Fruit fly (Drosophila melanogaster) whole organism, embryonic: ENCODE results near the gene CG33679.
A peak's percentile ranks its signal among the peaks of the same experiment; 100 is the strongest.

Experiments
- Asciz ChIP-seq: fragments of 200-800 bp; sonication (Bioruptor generic); optimal IDR thresholded peaks from 2 replicates; lab custom pipeline; 2017; ENCODE audit warnings: missing biosample characterization, mild to moderate bottlenecking, missing genetic modification characterization, missing genetic modification reagents
- B-H1 ChIP-seq: fragments of 200-800 bp; sonication (Bioruptor generic); IDR thresholded peaks from 3 replicates; pipeline ENCODE4 v1.3.6; 2022; ENCODE audit warnings: missing biosample characterization, missing genetic modification characterization
- CG10267 ChIP-seq: fragments of 200-800 bp; sonication (Bioruptor generic); optimal IDR thresholded peaks from 2 replicates; lab custom pipeline; 2018; ENCODE audit warnings: missing biosample characterization, mild to moderate bottlenecking, missing genetic modification characterization, moderate library complexity
- CG10366 ChIP-seq: fragments of 200-800 bp; sonication (Bioruptor generic); IDR thresholded peaks from 2 replicates; pipeline ENCODE4 v1.3.6; 2022; ENCODE audit warnings: missing biosample characterization, missing genetic modification characterization
- CG12155 ChIP-seq: fragments of 200-800 bp; sonication (Bioruptor generic); optimal IDR thresholded peaks from 3 replicates; lab custom pipeline; 2016; ENCODE audit warnings: missing biosample characterization, missing genetic modification characterization
- CG12391 ChIP-seq: fragments of 200-800 bp; sonication (Bioruptor generic); optimal IDR thresholded peaks from 3 replicates; lab custom pipeline; 2018; ENCODE audit warnings: missing biosample characterization, mild to moderate bottlenecking, missing genetic modification characterization, moderate library complexity
- CG13287 ChIP-seq: fragments of 200-800 bp; sonication (Bioruptor generic); IDR thresholded peaks from 2 replicates; pipeline ENCODE4 v1.3.6; 2022; ENCODE audit warnings: missing biosample characterization, missing genetic modification characterization; ENCODE audit not compliant: partially characterized antibody
- CG13296 ChIP-seq: fragments of 200-800 bp; sonication (Bioruptor generic); optimal IDR thresholded peaks from 3 replicates; lab custom pipeline; 2018; ENCODE audit warnings: missing biosample characterization, mild to moderate bottlenecking, missing genetic modification characterization
- CG14860 ChIP-seq: fragments of 200-800 bp; sonication (Bioruptor generic); IDR thresholded peaks from 3 replicates; pipeline ENCODE4 v1.3.6; 2022; ENCODE audit warnings: missing biosample characterization, missing genetic modification characterization; ENCODE audit not compliant: partially characterized antibody
- CG1602 ChIP-seq: fragments of 200-800 bp; sonication (Bioruptor generic); optimal IDR thresholded peaks from 3 replicates; lab custom pipeline; 2016; ENCODE audit warnings: missing biosample characterization, missing genetic modification characterization
- CG16813 ChIP-seq: fragments of 200-800 bp; sonication (Bioruptor generic); IDR thresholded peaks from 3 replicates; pipeline ENCODE4 v1.3.6; 2022; ENCODE audit warnings: missing biosample characterization, missing genetic modification characterization; ENCODE audit not compliant: partially characterized antibody
- CG17186 ChIP-seq: fragments of 200-800 bp; sonication (Bioruptor generic); optimal IDR thresholded peaks from 3 replicates; lab custom pipeline; 2017; ENCODE audit warnings: missing biosample characterization, missing genetic modification reagents, missing genetic modification characterization
- CG4328 ChIP-seq: fragments of 200-800 bp; sonication (Bioruptor generic); optimal IDR thresholded peaks from 3 replicates; lab custom pipeline; 2017; ENCODE audit warnings: missing biosample characterization, missing genetic modification reagents, missing genetic modification characterization
- CG7271 ChIP-seq: fragments of 200-800 bp; sonication (Bioruptor generic); optimal IDR thresholded peaks from 2 replicates; lab custom pipeline; 2018; ENCODE audit warnings: missing biosample characterization, mild to moderate bottlenecking, missing genetic modification characterization, moderate library complexity
- CG8478 ChIP-seq: fragments of >200 bp; optimal IDR thresholded peaks from 2 replicates; lab custom pipeline; 2018
- CG8924 ChIP-seq: fragments of 200-800 bp; optimal IDR thresholded peaks from 3 replicates; lab custom pipeline; 2019; ENCODE audit warnings: missing biosample characterization, mild to moderate bottlenecking, missing genetic modification characterization, moderate library complexity
- Doc3 ChIP-seq: fragments of 200-800 bp; sonication (Bioruptor generic); IDR thresholded peaks from 3 replicates; pipeline ENCODE4 v1.3.6; 2022; ENCODE audit warnings: missing biosample characterization, missing genetic modification characterization; ENCODE audit not compliant: partially characterized antibody
- Dp ChIP-seq: fragments of 200-800 bp; sonication (Bioruptor generic); optimal IDR thresholded peaks from 2 replicates; lab custom pipeline; 2018; ENCODE audit warnings: missing biosample characterization, mild to moderate bottlenecking, missing genetic modification characterization, moderate library complexity
- Drgx ChIP-seq: fragments of 200-800 bp; sonication (Bioruptor generic); IDR thresholded peaks from 2 replicates; pipeline ENCODE4 v1.3.6; 2022; ENCODE audit warnings: missing biosample characterization, missing genetic modification characterization
- Elba2 ChIP-seq: fragments of 200-800 bp; sonication (Bioruptor generic); optimal IDR thresholded peaks from 3 replicates; lab custom pipeline; 2016; ENCODE audit warnings: missing biosample characterization, missing genetic modification characterization
- Ets97D ChIP-seq: fragments of 200-800 bp; sonication (Bioruptor generic); optimal IDR thresholded peaks from 3 replicates; lab custom pipeline; 2016; ENCODE audit warnings: missing biosample characterization, missing genetic modification characterization
- Hmx ChIP-seq: fragments of 200-800 bp; sonication (Bioruptor generic); optimal IDR thresholded peaks from 2 replicates; lab custom pipeline; 2016; ENCODE audit warnings: missing biosample characterization, missing genetic modification characterization
- Jarid2 ChIP-seq: fragments of 200-800 bp; sonication (Bioruptor generic); optimal IDR thresholded peaks from 3 replicates; lab custom pipeline; 2017; ENCODE audit warnings: mild to moderate bottlenecking, missing biosample characterization, missing genetic modification reagents, missing genetic modification characterization
- Lhr ChIP-seq: fragments of 200-800 bp; sonication (Bioruptor generic); optimal IDR thresholded peaks from 3 replicates; lab custom pipeline; 2017; ENCODE audit warnings: mild to moderate bottlenecking, missing biosample characterization, missing genetic modification reagents, missing genetic modification characterization
- MBD-R2 ChIP-seq: fragments of 200-800 bp; sonication (Bioruptor generic); IDR thresholded peaks from 2 replicates; pipeline ENCODE4 v1.3.6; 2022; ENCODE audit warnings: missing biosample characterization, missing genetic modification characterization
- Pdp1 ChIP-seq, 2 experiments: fragments of 200-800 bp; sonication (Bioruptor generic); optimal IDR thresholded peaks; 3 replicates each; lab custom pipeline; 2016; ENCODE audit warnings: missing biosample characterization in 2 of 2, missing genetic modification characterization in 2 of 2, mild to moderate bottlenecking in 1 of 2, moderate library complexity in 1 of 2
- Sin3A ChIP-seq: fragments of >200 bp; optimal IDR thresholded peaks from 2 replicates; lab custom pipeline; 2018
- amos ChIP-seq: fragments of 200-800 bp; sonication (Bioruptor generic); IDR thresholded peaks from 2 replicates; pipeline ENCODE4 v1.3.6; 2022; ENCODE audit warnings: missing biosample characterization, missing genetic modification characterization; ENCODE audit not compliant: partially characterized antibody
- ase ChIP-seq: fragments of 200-800 bp; sonication (Bioruptor generic); IDR thresholded peaks from 3 replicates; pipeline ENCODE4 v1.3.6; 2022; ENCODE audit warnings: missing biosample characterization, missing genetic modification characterization
- bab2 ChIP-seq: fragments of 200-800 bp; sonication (Bioruptor generic); optimal IDR thresholded peaks from 2 replicates; lab custom pipeline; 2016; ENCODE audit warnings: missing biosample characterization, missing genetic modification characterization
- bowl ChIP-seq: fragments of 200-800 bp; sonication (Bioruptor generic); IDR thresholded peaks from 2 replicates; pipeline ENCODE4 v1.3.6; 2022; ENCODE audit warnings: missing biosample characterization, missing genetic modification characterization
- da ChIP-seq: fragments of 200-800 bp; sonication (Bioruptor generic); optimal IDR thresholded peaks from 2 replicates; lab custom pipeline; 2016; ENCODE audit warnings: missing biosample characterization, missing genetic modification characterization
- gfzf ChIP-seq: fragments of 200-800 bp; sonication (Bioruptor generic); optimal IDR thresholded peaks from 2 replicates; lab custom pipeline; 2016; ENCODE audit warnings: missing biosample characterization, mild to moderate bottlenecking, missing genetic modification characterization, moderate library complexity
- grn ChIP-seq: fragments of 200-800 bp; sonication (Bioruptor generic); optimal IDR thresholded peaks from 3 replicates; lab custom pipeline; 2017; ENCODE audit warnings: missing biosample characterization, missing genetic modification characterization
- gsb ChIP-seq: fragments of 200-800 bp; sonication (Bioruptor generic); IDR thresholded peaks from 2 replicates; pipeline ENCODE4 v1.3.6; 2022; ENCODE audit warnings: missing biosample characterization, missing genetic modification characterization
- kah ChIP-seq: fragments of 200-800 bp; sonication (Bioruptor generic); optimal IDR thresholded peaks from 2 replicates; lab custom pipeline; 2018; ENCODE audit warnings: missing biosample characterization, mild to moderate bottlenecking, missing genetic modification characterization
- lab ChIP-seq: fragments of 200-800 bp; sonication (Bioruptor generic); optimal IDR thresholded peaks from 3 replicates; lab custom pipeline; 2017; ENCODE audit warnings: missing biosample characterization, missing genetic modification characterization, mild to moderate bottlenecking, moderate library complexity, missing genetic modification reagents
- lbe ChIP-seq: fragments of 200-800 bp; sonication (Bioruptor generic); optimal IDR thresholded peaks from 2 replicates; lab custom pipeline; 2016; ENCODE audit warnings: missing biosample characterization, mild to moderate bottlenecking, missing genetic modification characterization
- lilli ChIP-seq: fragments of 200-800 bp; sonication (Bioruptor generic); optimal IDR thresholded peaks from 3 replicates; lab custom pipeline; 2016; ENCODE audit warnings: missing biosample characterization, missing genetic modification characterization
- lmd ChIP-seq: fragments of 200-800 bp; sonication (Bioruptor generic); IDR thresholded peaks from 2 replicates; pipeline ENCODE4 v1.3.6; 2022; ENCODE audit warnings: missing biosample characterization, missing genetic modification characterization
- pho ChIP-seq: fragments of 200-800 bp; sonication (Bioruptor generic); optimal IDR thresholded peaks from 2 replicates; lab custom pipeline; 2016; ENCODE audit warnings: missing biosample characterization, missing genetic modification characterization
- row ChIP-seq: fragments of 200-800 bp; sonication (Bioruptor generic); IDR thresholded peaks from 3 replicates; pipeline ENCODE4 v1.3.6; 2022; ENCODE audit warnings: missing biosample characterization, missing genetic modification characterization
- sc ChIP-seq, 3 experiments: fragments of >200 bp in 2 of 3; fragments of 200-800 bp in 1 of 3; sonication (Bioruptor generic) in 1 of 3; optimal IDR thresholded peaks; 2 replicates in 2 of 3; 3 replicates in 1 of 3; lab custom pipeline; 2017; ENCODE audit warnings: mild to moderate bottlenecking in 1 of 3, missing biosample characterization in 1 of 3, missing genetic modification characterization in 1 of 3, missing genetic modification reagents in 1 of 3
- stc ChIP-seq: fragments of 200-800 bp; sonication (Bioruptor generic); IDR thresholded peaks from 2 replicates; pipeline ENCODE4 v1.3.6; 2022; ENCODE audit warnings: missing biosample characterization, missing genetic modification characterization
- tna ChIP-seq: fragments of 200-800 bp; sonication (Bioruptor generic); IDR thresholded peaks from 2 replicates; pipeline ENCODE4 v1.3.6; 2022; ENCODE audit warnings: missing biosample characterization, missing genetic modification characterization; ENCODE audit not compliant: partially characterized antibody
- vvl ChIP-seq: fragments of 200-800 bp; sonication (Bioruptor generic); IDR thresholded peaks from 2 replicates; pipeline ENCODE4 v1.3.6; 2022; ENCODE audit warnings: missing biosample characterization, missing genetic modification characterization
- z ChIP-seq: fragments of 200-800 bp; sonication (Bioruptor generic); IDR thresholded peaks from 3 replicates; pipeline ENCODE4 v1.3.6; 2022; ENCODE audit warnings: missing biosample characterization, missing genetic modification characterization
- zen ChIP-seq: fragments of 200-800 bp; sonication (Bioruptor generic); optimal IDR thresholded peaks from 3 replicates; lab custom pipeline; 2018; ENCODE audit warnings: missing biosample characterization, mild to moderate bottlenecking, missing genetic modification characterization, moderate library complexity

The CG33679 gene

DNA sequence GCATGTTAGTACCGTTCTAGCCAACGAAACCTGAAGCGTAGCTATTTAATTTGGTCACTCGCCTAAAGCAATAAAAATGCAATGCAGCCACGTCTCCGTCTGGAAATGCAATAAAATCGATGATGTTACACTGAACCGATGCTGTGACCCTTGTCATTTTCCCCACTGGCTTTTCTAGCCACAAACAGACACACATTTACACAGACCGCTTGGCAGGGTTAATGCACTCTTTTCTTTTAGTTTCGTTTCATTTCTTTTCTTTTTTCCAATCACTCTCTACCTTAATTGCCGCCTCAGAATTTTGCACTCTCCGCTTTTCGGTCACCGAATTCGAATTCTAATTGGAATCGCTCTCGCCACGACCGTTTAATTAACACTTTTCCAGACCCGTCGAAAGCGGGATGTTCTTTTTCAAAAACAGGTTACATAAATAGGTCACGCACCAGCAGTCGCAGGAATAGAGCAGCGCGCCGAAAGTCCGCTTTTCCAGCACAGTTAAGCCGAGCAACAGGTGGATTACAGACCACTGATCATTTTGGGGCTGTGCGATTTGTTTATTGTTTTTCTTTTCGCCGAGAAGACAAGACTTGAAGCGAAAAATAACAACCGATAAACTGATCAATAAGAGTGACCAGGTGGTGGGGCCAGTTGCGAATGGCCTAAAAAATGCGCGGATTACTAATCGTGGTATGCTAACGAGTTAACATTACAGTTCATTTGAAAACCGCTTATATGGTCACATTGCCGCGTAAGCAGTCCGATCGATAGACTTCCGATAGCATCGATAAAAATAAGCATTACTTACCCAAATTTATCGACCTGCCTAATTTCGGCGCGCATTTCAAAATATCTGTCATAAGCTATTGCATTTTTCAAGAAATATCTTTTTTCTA, 632 bp upstream of the CG33679 start, which contains the start of gene ck (continued):
- TF ChIP-seq CG16813 (GFP tag; lab: Robert Waterston, UW) (peak; percentile 74), CG8478 (lab: Kevin White, UChicago) (no peak), CG1602 (GFP tag; lab: Kevin White, UChicago) (no peak), bab2 (GFP tag; lab: Kevin White, UChicago) (no peak), z (GFP tag; lab: Robert Waterston, UW) (no peak), CG8924 (tag; lab: Kevin White, UChicago) (peak; percentile 42), ase (GFP tag; lab: Robert Waterston, UW) (no peak), bowl (GFP tag; lab: Robert Waterston, UW) (no peak), gfzf (GFP tag; lab: Kevin White, UChicago) (peak; percentile 94), MBD-R2 (peak; percentile 57), amos (GFP tag; lab: Robert Waterston, UW) (peak; percentile 74), row (peak; percentile 30; the same call in 1 of the 3 replicates), kah (GFP tag; lab: Kevin White, UChicago) (peak; percentile 70), Drgx (GFP tag; lab: Robert Waterston, UW) (no peak), stc (GFP tag; lab: Robert Waterston, UW) (peak; percentile 11; the same call in 1 of the 2 replicates), Elba2 (peak; percentile 89), CG4328 (no peak), CG10267 (tag; lab: Kevin White, UChicago) (peak; percentile 36), lilli (no peak), tna (GFP tag; lab: Robert Waterston, UW) (peak; percentile 77), pho (GFP tag; lab: Kevin White, UChicago) (no peak), Hmx (no peak), Dp (GFP tag; lab: Kevin White, UChicago) (peak; percentile 93), sc (optimal IDR thresholded peaks at IDR 0.05; lab: Kevin White, UChicago) (no peak), sc (GFP tag; optimal IDR thresholded peaks at IDR 0.05; lab: Kevin White, UChicago) (no peak), Sin3A (lab: Kevin White, UChicago) (peak; percentile 64), CG13287 (GFP tag; lab: Robert Waterston, UW) (peak; percentile 74), Lhr (GFP tag; lab: Kevin White, UChicago) (peak; percentile 82), Asciz (no peak), CG10366 (GFP tag; lab: Robert Waterston, UW) (no peak), lbe (GFP tag; lab: Kevin White, UChicago) (no peak), vvl (peak; percentile 67), Ets97D (GFP tag; lab: Kevin White, UChicago) (peak; percentile 55), CG12155 (GFP tag; lab: Kevin White, UChicago) (peak; percentile 47), B-H1 (GFP tag; lab: Robert Waterston, UW) (no peak), zen (peak; percentile 66), gsb (GFP tag; lab: Robert Waterston, UW) (no peak), Jarid2 (GFP tag; lab: Kevin White, UChicago) (peak; percentile 50), da (GFP tag; lab: Kevin White, UChicago) (no peak), CG7271 (no peak), Pdp1 (GFP tag; optimal IDR thresholded peaks at IDR 0.05; lab: Kevin White, UChicago) (peak in 1 of 2 experiments; percentile 79), lab (GFP tag; lab: Kevin White, UChicago) (peak; percentile 9), CG14860 (GFP tag; lab: Robert Waterston, UW) (peak; percentile 68), CG13296 (GFP tag; lab: Kevin White, UChicago) (no peak), grn (GFP tag; lab: Kevin White, UChicago) (peak; percentile 77), CG17186 (GFP tag; lab: Kevin White, UChicago) (no peak), lmd (GFP tag; lab: Robert Waterston, UW) (no peak), CG12391 (tag; lab: Kevin White, UChicago) (peak; percentile 2), Doc3 (no peak)
